Fruit fly (Drosophila melanogaster): ENCODE measurements around the gene CG9147.

CG9147 gene

DNA sequence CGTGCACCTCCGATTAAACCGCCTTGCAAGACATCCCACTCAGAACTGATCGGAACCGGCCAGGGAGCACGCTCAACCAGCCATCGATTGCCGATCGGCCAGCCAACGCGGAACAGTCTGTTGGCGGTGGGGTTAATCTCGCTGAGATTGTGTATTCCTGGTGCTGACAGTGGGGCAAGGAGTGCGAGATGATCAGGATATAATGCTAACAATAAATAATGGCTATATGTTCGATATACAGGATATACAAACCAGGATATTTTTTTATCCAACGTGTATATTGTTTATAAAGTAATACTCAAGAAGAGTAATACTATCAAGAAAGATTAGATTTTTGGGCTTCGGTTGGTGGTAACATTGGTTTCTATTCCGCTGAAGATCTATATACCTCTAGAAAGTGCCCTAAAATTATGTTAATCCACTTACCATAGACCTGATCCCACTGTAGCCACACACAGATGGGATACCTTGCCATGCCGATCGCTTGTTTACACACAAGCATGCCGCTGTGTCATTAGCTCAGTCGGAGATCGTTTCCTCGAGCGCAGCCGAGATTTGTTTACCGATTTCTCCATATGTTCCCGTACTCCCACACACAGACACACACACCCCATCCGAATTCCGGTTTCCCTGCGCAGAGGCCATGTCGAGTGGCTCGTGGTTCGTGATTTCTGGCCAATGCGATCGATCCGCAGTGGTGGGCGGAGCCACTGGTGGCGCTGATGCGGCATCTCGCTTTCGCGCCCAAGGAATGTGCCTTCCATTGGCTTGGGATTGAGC, 46.3 kb upstream of the CG9147 start, which contains the start of gene H2.0 (continued):
- peak; percentile 38 for TF ChIP-seq CoRest (tag; optimal IDR thresholded peaks at IDR 0.05)
- TF ChIP-seq Camta (GFP tag; optimal IDR thresholded peaks at IDR 0.05), result no peak
- TF ChIP-seq CG17359 (tag; optimal IDR thresholded peaks at IDR 0.05), result no peak
- no peak for TF ChIP-seq CG15514 (GFP tag; optimal IDR thresholded peaks at IDR 0.05)
- no peak for TF ChIP-seq ash1 (GFP tag; optimal IDR thresholded peaks at IDR 0.05)
- no peak for TF ChIP-seq NC2β (GFP tag; optimal IDR thresholded peaks at IDR 0.05)
- TF ChIP-seq repo (GFP tag; optimal IDR thresholded peaks at IDR 0.05), result no peak
- TF ChIP-seq dimm (GFP tag; IDR thresholded peaks at IDR 0.05), result no peak
- TF ChIP-seq ssp (GFP tag; IDR thresholded peaks at IDR 0.05), result no peak
- TF ChIP-seq chm (GFP tag; IDR thresholded peaks at IDR 0.05), result no peak
- no peak for TF ChIP-seq Pdp1 (GFP tag; optimal IDR thresholded peaks at IDR 0.05)
- no peak for TF ChIP-seq CG7786 (GFP tag; optimal IDR thresholded peaks at IDR 0.05)
- TF ChIP-seq PHDP (tag; optimal IDR thresholded peaks at IDR 0.05), result no peak
- TF ChIP-seq YL-1 (GFP tag; optimal IDR thresholded peaks at IDR 0.05), result no peak
- TF ChIP-seq CG17568 (GFP tag; optimal IDR thresholded peaks at IDR 0.05), result no peak
- no peak for TF ChIP-seq Hr51 (GFP tag; optimal IDR thresholded peaks at IDR 0.05)
- no peak for TF ChIP-seq Ets97D (GFP tag; optimal IDR thresholded peaks at IDR 0.05)
- no peak for TF ChIP-seq CG6654 (GFP tag; optimal IDR thresholded peaks at IDR 0.05)
- TF ChIP-seq CG13894 (tag; optimal IDR thresholded peaks at IDR 0.05), result no peak
- no peak for TF ChIP-seq CG3281 (GFP tag; optimal IDR thresholded peaks at IDR 0.05)
- 0 out of 2 replicates have a peak, but pooled peaks have one; percentile 15 for TF ChIP-seq Ptx1 (GFP tag; IDR thresholded peaks at IDR 0.05)
- TF ChIP-seq CG15011 (GFP tag; optimal IDR thresholded peaks at IDR 0.05), result no peak
- no peak for TF ChIP-seq Doc3 (GFP tag; IDR thresholded peaks at IDR 0.05; ENCODE audit: partially characterized antibody)
- TF ChIP-seq MESR4 (GFP tag; optimal IDR thresholded peaks at IDR 0.05), result no peak
- TF ChIP-seq D (optimal IDR thresholded peaks at IDR 0.05), result no peak
- TF ChIP-seq D (GFP tag; optimal IDR thresholded peaks at IDR 0.05), result peak; percentile 46
- no peak for TF ChIP-seq NFAT (GFP tag; IDR thresholded peaks at IDR 0.05)
- TF ChIP-seq CG8944 (GFP tag; optimal IDR thresholded peaks at IDR 0.05), result no peak
- TF ChIP-seq CG8359 (GFP tag; optimal IDR thresholded peaks at IDR 0.05; ENCODE audit: borderline replicate concordance), result no peak
- TF ChIP-seq Dek (tag; optimal IDR thresholded peaks at IDR 0.05), result no peak
- TF ChIP-seq mirr (GFP tag; optimal IDR thresholded peaks at IDR 0.05), result no peak
- no peak for TF ChIP-seq en (GFP tag; optimal IDR thresholded peaks at IDR 0.05)
- TF ChIP-seq tio (GFP tag; optimal IDR thresholded peaks at IDR 0.05), result peak; percentile 58
- no peak for TF ChIP-seq Bdp1 (GFP tag; optimal IDR thresholded peaks at IDR 0.05)
- TF ChIP-seq fd3F (GFP tag; optimal IDR thresholded peaks at IDR 0.05), result no peak
- no peak for TF ChIP-seq Side (GFP tag; optimal IDR thresholded peaks at IDR 0.05)
- no peak for TF ChIP-seq CG18619 (GFP tag; optimal IDR thresholded peaks at IDR 0.05)
- peak; percentile 52 for TF ChIP-seq abd-A (tag; optimal IDR thresholded peaks at IDR 0.05)
- TF ChIP-seq Sry-δ (GFP tag; optimal IDR thresholded peaks at IDR 0.05), result no peak
- TF ChIP-seq klu (GFP tag; IDR thresholded peaks at IDR 0.05), result no peak
- no peak for TF ChIP-seq seq (GFP tag; IDR thresholded peaks at IDR 0.05)
- TF ChIP-seq CG11560 (tag; IDR thresholded peaks at IDR 0.05), result no peak
- TF ChIP-seq pan (optimal IDR thresholded peaks at IDR 0.05), result no peak
- TF ChIP-seq pan (GFP tag; optimal IDR thresholded peaks at IDR 0.05 in 1 of 2, IDR thresholded peaks at IDR 0.05 in 1 of 2), result no peak
- no peak for TF ChIP-seq maf-S (GFP tag; optimal IDR thresholded peaks at IDR 0.05)
- TF ChIP-seq Drgx (GFP tag; IDR thresholded peaks at IDR 0.05), result peak; percentile 7; the same call in 1 of the 2 replicates
- TF ChIP-seq CG9797 (GFP tag; optimal IDR thresholded peaks at IDR 0.05), result no peak

All from whole organism, embryonic.